Worm (Caenorhabditis elegans): ENCODE measurements around the gene T16G1.9.

DNA sequence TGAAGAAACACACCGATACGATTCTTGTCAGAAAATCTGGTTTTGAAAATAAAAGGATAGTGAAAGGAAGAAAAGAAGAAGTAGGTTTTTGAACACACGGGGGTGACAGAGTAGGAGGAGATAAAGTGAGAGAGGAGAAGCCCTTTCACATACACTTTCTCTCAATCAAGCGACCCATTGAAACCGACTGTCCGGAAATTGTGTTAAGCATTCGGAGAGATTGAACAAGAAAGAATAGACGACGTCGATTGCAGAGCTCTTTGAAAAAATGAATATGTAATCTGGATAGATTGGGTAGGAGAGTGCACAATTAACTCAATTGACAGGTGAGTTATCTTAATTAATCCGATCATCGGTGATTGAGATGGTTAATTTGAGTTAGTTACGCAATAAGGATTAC is 49.4 kb downstream of the T16G1.9 start:
- TF ChIP-seq ama-1 (optimal IDR thresholded peaks at IDR 0.05) (no peak), pes-1 (GFP tag; IDR thresholded peaks at IDR 0.05) (no peak), ets-7 (tag; optimal IDR thresholded peaks at IDR 0.05) (no peak), hnd-1 (tag; optimal IDR thresholded peaks at IDR 0.05) (no peak), tra-4 (tag; optimal IDR thresholded peaks at IDR 0.05) (no peak), tbx-11 (GFP tag; IDR thresholded peaks at IDR 0.05) (no peak), tbx-37 (GFP tag; conservative IDR thresholded peaks at IDR 0.05) (no peak), F13C5.2 (tag; optimal IDR thresholded peaks at IDR 0.05) (no peak), B0310.2 (tag; optimal IDR thresholded peaks at IDR 0.05) (no peak), aly-1 (tag; optimal IDR thresholded peaks at IDR 0.05) (no peak)
